Worm (Caenorhabditis elegans) whole organism, L4/young adult: Measurements from ENCODE around the gene R10E9.4.

Source experiments
- W03F9.2 ChIP-seq: fragments of 150-350 bp; optimal IDR thresholded peaks from 2 replicates; lab custom pipeline; 2014; ENCODE audit warnings: missing biosample characterization, missing genetic modification characterization
- him-1 ChIP-seq: sonication (generic microtip); optimal IDR thresholded peaks from 2 replicates; lab custom pipeline; 2016; ENCODE audit warnings: missing genotype, missing genetic modification reagents, missing genetic modification characterization, missing compliant biosample characterization

DNA sequence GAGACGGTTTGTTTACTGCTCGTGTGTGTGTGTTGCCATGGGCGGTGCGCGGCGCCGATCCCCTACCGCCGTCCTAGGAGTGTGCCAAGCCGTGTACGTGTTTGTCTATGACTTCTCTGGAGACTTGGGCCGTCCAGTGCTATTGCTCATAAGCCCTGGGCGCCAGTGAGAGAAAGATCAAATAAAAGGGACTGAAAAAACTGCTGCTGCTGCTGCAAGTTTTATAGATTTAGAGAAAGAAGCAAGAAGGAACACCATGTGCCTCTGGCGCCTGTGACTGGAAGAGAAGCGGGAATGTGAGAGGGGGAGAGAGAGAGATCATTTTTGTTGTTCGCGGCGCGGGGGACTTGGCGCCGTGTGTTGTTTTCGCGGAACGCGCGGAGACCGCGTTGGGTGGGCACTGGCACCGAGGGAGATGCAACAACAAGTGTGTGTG is 11.5 kb upstream of the R10E9.4 start:
- TF ChIP-seq him-1 (tag; lab: Kevin White, UChicago) (peak; percentile 69), W03F9.2 (tag; lab: Kevin White, UChicago) (no peak)
